Fruit fly (Drosophila melanogaster) whole organism, adult: ENCODE measurements around the gene tgo.
A peak's percentile ranks its signal among the peaks of the same experiment; 100 is the strongest.

Experiments used
- CG12768 ChIP-seq: fragments of 200-800 bp; sonication (Bioruptor generic); optimal IDR thresholded peaks from 2 replicates; lab custom pipeline; 2017; ENCODE audit warnings: missing biosample characterization, missing genetic modification characterization, mild to moderate bottlenecking, moderate library complexity, missing genetic modification reagents
- CG14711 ChIP-seq: fragments of 200-800 bp; sonication (Bioruptor generic); optimal IDR thresholded peaks from 2 replicates; lab custom pipeline; 2018; ENCODE audit warnings: missing biosample characterization, mild to moderate bottlenecking, missing genetic modification characterization, moderate library complexity
- CG1620 ChIP-seq: fragments of 200-800 bp; sonication (Bioruptor generic); optimal IDR thresholded peaks from 2 replicates; lab custom pipeline; 2016; ENCODE audit warnings: missing biosample characterization, missing genetic modification characterization
- CG5204 ChIP-seq: fragments of 200-800 bp; sonication (Bioruptor generic); optimal IDR thresholded peaks from 2 replicates; lab custom pipeline; 2016; ENCODE audit warnings: missing biosample characterization, missing genetic modification characterization
- CG7045 ChIP-seq: fragments of 200-800 bp; sonication (Bioruptor generic); optimal IDR thresholded peaks from 2 replicates; lab custom pipeline; 2017; ENCODE audit warnings: missing biosample characterization, mild to moderate bottlenecking, missing genetic modification characterization
- Clk ChIP-seq: fragments of 200-800 bp; sonication (Bioruptor generic); optimal IDR thresholded peaks from 2 replicates; lab custom pipeline; 2017; ENCODE audit warnings: missing biosample characterization, missing genetic modification characterization
- Crg-1 ChIP-seq: fragments of 200-800 bp; sonication (Bioruptor generic); optimal IDR thresholded peaks from 2 replicates; lab custom pipeline; 2016; ENCODE audit warnings: missing biosample characterization, missing genetic modification characterization
- bab1 ChIP-seq: fragments of 200-800 bp; sonication (Bioruptor generic); optimal IDR thresholded peaks from 3 replicates; lab custom pipeline; 2019; ENCODE audit warnings: missing biosample characterization, mild to moderate bottlenecking, missing genetic modification characterization, moderate library complexity
- kay ChIP-seq: fragments of 200-800 bp; sonication (Bioruptor generic); peaks from one replicate; lab custom pipeline; 2016; ENCODE audit warnings: missing biosample characterization, missing genetic modification characterization, borderline replicate concordance
- tj ChIP-seq: fragments of 200-800 bp; sonication (Bioruptor generic); optimal IDR thresholded peaks from 3 replicates; lab custom pipeline; 2017; ENCODE audit warnings: missing biosample characterization, mild to moderate bottlenecking, missing genetic modification characterization, moderate library complexity
- toe ChIP-seq: fragments of 200-800 bp; sonication (Bioruptor generic); optimal IDR thresholded peaks from 2 replicates; lab custom pipeline; 2016; ENCODE audit warnings: missing biosample characterization, missing genetic modification characterization

DNA sequence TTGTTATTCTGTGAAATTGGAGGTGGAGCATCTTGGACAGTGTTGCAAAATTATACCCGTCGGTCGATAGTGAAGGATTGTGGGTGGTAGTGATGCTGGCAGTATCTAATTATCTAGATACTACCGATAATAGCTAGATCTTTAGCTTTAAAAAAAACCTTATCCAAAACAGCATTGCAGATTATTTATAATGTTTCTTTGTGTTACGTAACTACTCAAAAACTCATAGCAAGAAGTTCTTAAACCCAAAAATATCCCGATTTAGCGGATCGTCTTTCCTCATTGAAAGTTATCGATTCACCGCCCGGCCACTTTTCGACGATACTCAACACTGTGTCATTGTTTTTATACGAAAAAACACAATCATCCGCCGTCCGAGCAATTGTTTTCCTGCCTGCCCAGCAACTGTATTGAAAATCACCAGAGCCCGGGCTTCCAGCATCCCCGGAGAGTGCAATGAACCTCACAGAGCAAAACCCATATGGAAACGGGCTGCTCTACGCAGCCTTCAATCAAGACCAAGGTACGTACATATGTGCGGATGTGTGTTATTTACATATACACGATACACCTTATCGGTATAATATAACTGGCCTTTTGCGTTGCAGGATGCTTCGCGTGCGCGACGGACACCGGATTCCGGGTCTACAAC lies 26.8 kb downstream of the tgo start, which contains the start of gene CG11975:
- peak; percentile 23 for TF ChIP-seq bab1
- TF ChIP-seq CG1620, result peak; percentile 90
- peak; percentile 71 for TF ChIP-seq CG7045
- TF ChIP-seq tj (GFP tag; lab: Kevin White, UChicago), result peak; percentile 49
- peak; percentile 89 for TF ChIP-seq Crg-1 (GFP tag; lab: Kevin White, UChicago)
- peak; percentile 87 for TF ChIP-seq CG12768
- TF ChIP-seq kay (GFP tag; lab: Kevin White, UChicago), result no peak
- TF ChIP-seq Clk (GFP tag; lab: Kevin White, UChicago), result peak; percentile 74
- peak; percentile 68 for TF ChIP-seq CG14711 (tag; lab: Kevin White, UChicago)
- peak; percentile 93 for TF ChIP-seq toe (GFP tag; lab: Kevin White, UChicago)
- peak; percentile 90 for TF ChIP-seq CG5204 (GFP tag; lab: Kevin White, UChicago)
